Fruit fly (Drosophila melanogaster): ENCODE results near the gene loaf.

Gene loaf

dm6 chr3L:11717300-11717699, 48.7 kb downstream of the loaf start:
- no peak for TF ChIP-seq psq (optimal IDR thresholded peaks at IDR 0.05)
- TF ChIP-seq Myc (optimal IDR thresholded peaks at IDR 0.05): no peak
- TF ChIP-seq ttk (optimal IDR thresholded peaks at IDR 0.05): no peak
- TF ChIP-seq insv (optimal IDR thresholded peaks at IDR 0.05): no peak
- no peak for TF ChIP-seq Sin3A (optimal IDR thresholded peaks at IDR 0.05)
- TF ChIP-seq h (optimal IDR thresholded peaks at IDR 0.05): no peak

dm6 chr3L:11716899-11717298, 49.1 kb downstream of the loaf start:
- TF ChIP-seq ttk (optimal IDR thresholded peaks at IDR 0.05): no peak
- TF ChIP-seq h (optimal IDR thresholded peaks at IDR 0.05): no peak
- no peak for TF ChIP-seq Sin3A (optimal IDR thresholded peaks at IDR 0.05)
- TF ChIP-seq insv (optimal IDR thresholded peaks at IDR 0.05): no peak
- no peak for TF ChIP-seq psq (optimal IDR thresholded peaks at IDR 0.05)
- no peak for TF ChIP-seq Myc (optimal IDR thresholded peaks at IDR 0.05)

dm6 chr3L:11716347-11716746, 49.6 kb downstream of the loaf start:
- TF ChIP-seq Sin3A (optimal IDR thresholded peaks at IDR 0.05) (no peak), ttk (optimal IDR thresholded peaks at IDR 0.05) (no peak), insv (optimal IDR thresholded peaks at IDR 0.05) (no peak), Myc (optimal IDR thresholded peaks at IDR 0.05) (no peak), h (optimal IDR thresholded peaks at IDR 0.05) (no peak), psq (optimal IDR thresholded peaks at IDR 0.05) (no peak)

dm6 chr3L:11715187-11715586, 50.8 kb downstream of the loaf start, which contains the start of gene CG14132:
TSS of gene CG14132 (minus strand) at chr3L:11715285.
- TF ChIP-seq Myc (optimal IDR thresholded peaks at IDR 0.05) (no peak), h (optimal IDR thresholded peaks at IDR 0.05) (no peak), insv (optimal IDR thresholded peaks at IDR 0.05) (no peak), psq (optimal IDR thresholded peaks at IDR 0.05) (no peak), ttk (optimal IDR thresholded peaks at IDR 0.05) (no peak), Sin3A (optimal IDR thresholded peaks at IDR 0.05) (no peak)

dm6 chr3L:11712839-11713238, 53.1 kb downstream of the loaf start:
- TF ChIP-seq ttk (optimal IDR thresholded peaks at IDR 0.05): no peak
- no peak for TF ChIP-seq psq (optimal IDR thresholded peaks at IDR 0.05)
- no peak for TF ChIP-seq insv (optimal IDR thresholded peaks at IDR 0.05)
- TF ChIP-seq h (optimal IDR thresholded peaks at IDR 0.05): no peak
- no peak for TF ChIP-seq Myc (optimal IDR thresholded peaks at IDR 0.05)
- no peak for TF ChIP-seq Sin3A (optimal IDR thresholded peaks at IDR 0.05)

- no peak for TF ChIP-seq Sin3A (optimal IDR thresholded peaks at IDR 0.05)
- TF ChIP-seq Myc (optimal IDR thresholded peaks at IDR 0.05): no peak
- TF ChIP-seq ttk (optimal IDR thresholded peaks at IDR 0.05): no peak
- no peak for TF ChIP-seq h (optimal IDR thresholded peaks at IDR 0.05)
- TF ChIP-seq psq (optimal IDR thresholded peaks at IDR 0.05): no peak
- TF ChIP-seq insv (optimal IDR thresholded peaks at IDR 0.05): no peak
These were observed 54.2 kb downstream of the loaf start for dm6 chr3L:11711789-11712188.

- TF ChIP-seq h (optimal IDR thresholded peaks at IDR 0.05): no peak
These were observed 54.8 kb downstream of the loaf start, which contains the start of gene crim for dm6 chr3L:11711059-11711628. TSS of gene crim (minus strand) at chr3L:11711386.

- no peak for TF ChIP-seq Sin3A (optimal IDR thresholded peaks at IDR 0.05)
- TF ChIP-seq Myc (optimal IDR thresholded peaks at IDR 0.05): no peak
- no peak for TF ChIP-seq ttk (optimal IDR thresholded peaks at IDR 0.05)
- TF ChIP-seq h (optimal IDR thresholded peaks at IDR 0.05): no peak
- TF ChIP-seq psq (optimal IDR thresholded peaks at IDR 0.05): no peak
- no peak for TF ChIP-seq insv (optimal IDR thresholded peaks at IDR 0.05)
These were observed 57.3 kb downstream of the loaf start, which contains the start of the genes Ccdc56 and mtTFB1 for dm6 chr3L:11708633-11709116. TSS of gene Ccdc56 (plus strand) at chr3L:11708979. TSS of gene mtTFB1 (plus strand) at chr3L:11708979.

dm6 chr3L:11707978-11708632, 57.9 kb downstream of the loaf start, which contains the start of gene CG11658:
TSS of gene CG11658 (minus strand) at chr3L:11708553.
- TF ChIP-seq ttk (optimal IDR thresholded peaks at IDR 0.05) (no peak), psq (optimal IDR thresholded peaks at IDR 0.05) (no peak), Sin3A (optimal IDR thresholded peaks at IDR 0.05) (no peak), h (optimal IDR thresholded peaks at IDR 0.05) (no peak), Myc (optimal IDR thresholded peaks at IDR 0.05) (no peak), insv (optimal IDR thresholded peaks at IDR 0.05) (no peak)

- TF ChIP-seq h (optimal IDR thresholded peaks at IDR 0.05) (no peak), Sin3A (optimal IDR thresholded peaks at IDR 0.05) (no peak)
These were observed 61.0 kb downstream of the loaf start for dm6 chr3L:11704902-11705546.

dm6 chr3L:11703579-11703978, 62.4 kb downstream of the loaf start:
- no peak for TF ChIP-seq Sin3A (optimal IDR thresholded peaks at IDR 0.05)
- TF ChIP-seq psq (optimal IDR thresholded peaks at IDR 0.05): no peak
- TF ChIP-seq h (optimal IDR thresholded peaks at IDR 0.05): no peak
- no peak for TF ChIP-seq ttk (optimal IDR thresholded peaks at IDR 0.05)
- TF ChIP-seq Myc (optimal IDR thresholded peaks at IDR 0.05): no peak
- TF ChIP-seq insv (optimal IDR thresholded peaks at IDR 0.05): no peak

- TF ChIP-seq ttk (optimal IDR thresholded peaks at IDR 0.05) (no peak), h (optimal IDR thresholded peaks at IDR 0.05) (no peak), Sin3A (optimal IDR thresholded peaks at IDR 0.05) (no peak), Myc (optimal IDR thresholded peaks at IDR 0.05) (no peak), psq (optimal IDR thresholded peaks at IDR 0.05) (no peak), insv (optimal IDR thresholded peaks at IDR 0.05) (no peak)
These were observed 64.3 kb downstream of the loaf start for dm6 chr3L:11701649-11702048.
